Fruit fly (Drosophila melanogaster) whole organism, embryonic: ENCODE results near the gene Rab18.

Source experiments
- Ada2b ChIP-seq: fragments of 200-800 bp; sonication (Bioruptor generic); IDR thresholded peaks from 2 replicates; pipeline ENCODE4 v1.3.6; 2022; ENCODE audit warnings: missing biosample characterization, missing genetic modification characterization
- Asciz ChIP-seq: fragments of 200-800 bp; sonication (Bioruptor generic); optimal IDR thresholded peaks from 2 replicates; lab custom pipeline; 2017; ENCODE audit warnings: missing biosample characterization, mild to moderate bottlenecking, missing genetic modification characterization, missing genetic modification reagents
- Bdp1 ChIP-seq: fragments of 200-800 bp; sonication (Bioruptor generic); optimal IDR thresholded peaks from 3 replicates; lab custom pipeline; 2016; ENCODE audit warnings: missing biosample characterization, missing genetic modification characterization
- CG1024 ChIP-seq: fragments of 200-800 bp; sonication (Bioruptor generic); IDR thresholded peaks from 2 replicates; pipeline ENCODE4 v1.3.6; 2022; ENCODE audit warnings: missing biosample characterization, missing genetic modification characterization
- CG11696 ChIP-seq: fragments of 200-800 bp; sonication (Bioruptor generic); IDR thresholded peaks from 2 replicates; pipeline ENCODE4 v1.3.6; 2022; ENCODE audit warnings: missing biosample characterization, missing genetic modification characterization
- CG11723 ChIP-seq: fragments of 200-800 bp; sonication (Bioruptor generic); optimal IDR thresholded peaks from 2 replicates; lab custom pipeline; 2017; ENCODE audit warnings: missing biosample characterization, mild to moderate bottlenecking, missing genetic modification characterization
- CG12391 ChIP-seq: fragments of 200-800 bp; sonication (Bioruptor generic); optimal IDR thresholded peaks from 3 replicates; lab custom pipeline; 2018; ENCODE audit warnings: missing biosample characterization, mild to moderate bottlenecking, missing genetic modification characterization, moderate library complexity
- CG13894 ChIP-seq: fragments of 200-800 bp; sonication (Bioruptor generic); optimal IDR thresholded peaks from 3 replicates; lab custom pipeline; 2018; ENCODE audit warnings: missing biosample characterization, mild to moderate bottlenecking, missing genetic modification characterization, moderate library complexity
- CG14441 ChIP-seq: fragments of 200-800 bp; sonication (Bioruptor generic); IDR thresholded peaks from 2 replicates; pipeline ENCODE4 v1.3.6; 2022; ENCODE audit warnings: missing biosample characterization, missing genetic modification characterization
- CG17568 ChIP-seq: fragments of 200-800 bp; sonication (Bioruptor generic); optimal IDR thresholded peaks from 2 replicates; lab custom pipeline; 2018; ENCODE audit warnings: missing biosample characterization, mild to moderate bottlenecking, missing genetic modification characterization, moderate library complexity
- CG17612 ChIP-seq: fragments of 200-800 bp; sonication (Bioruptor generic); IDR thresholded peaks from 2 replicates; pipeline ENCODE4 v1.3.6; 2022; ENCODE audit warnings: missing biosample characterization, missing genetic modification characterization
- CG1832 ChIP-seq: fragments of 200-800 bp; sonication (Bioruptor generic); optimal IDR thresholded peaks from 2 replicates; lab custom pipeline; 2017; ENCODE audit warnings: missing biosample characterization, mild to moderate bottlenecking, missing genetic modification characterization, inconsistent platforms
- CG2116 ChIP-seq: fragments of 200-800 bp; sonication (Bioruptor generic); optimal IDR thresholded peaks from 3 replicates; lab custom pipeline; 2018; ENCODE audit warnings: missing biosample characterization, mild to moderate bottlenecking, missing genetic modification characterization
- CG32767 ChIP-seq: fragments of 200-800 bp; sonication (Bioruptor generic); IDR thresholded peaks from 2 replicates; pipeline ENCODE4 v1.3.6; 2022; ENCODE audit warnings: missing biosample characterization, missing genetic modification characterization
- CG3281 ChIP-seq: fragments of 200-800 bp; sonication (Bioruptor generic); optimal IDR thresholded peaks from 3 replicates; lab custom pipeline; 2017; ENCODE audit warnings: missing biosample characterization, mild to moderate bottlenecking, missing genetic modification characterization
- CTCF ChIP-seq: fragments of 200-800 bp; sonication (Bioruptor generic); optimal IDR thresholded peaks from 2 replicates; lab custom pipeline; 2017; ENCODE audit warnings: missing biosample characterization, mild to moderate bottlenecking, missing genetic modification characterization, moderate library complexity
- CkIIα-i1 ChIP-seq: fragments of 200-800 bp; sonication (Bioruptor generic); IDR thresholded peaks from 2 replicates; pipeline ENCODE4 v1.3.6; 2022; ENCODE audit warnings: missing biosample characterization, missing genetic modification characterization
- D19A ChIP-seq: fragments of 200-800 bp; optimal IDR thresholded peaks from 3 replicates; lab custom pipeline; 2019; ENCODE audit warnings: missing biosample characterization, mild to moderate bottlenecking, missing genetic modification characterization, moderate library complexity
- HHEX ChIP-seq: fragments of 200-800 bp; sonication (Bioruptor generic); optimal IDR thresholded peaks from 3 replicates; lab custom pipeline; 2017; ENCODE audit warnings: missing biosample characterization, mild to moderate bottlenecking, missing genetic modification characterization, missing genetic modification reagents
- Hr39 ChIP-seq: fragments of >200 bp; optimal IDR thresholded peaks from 2 replicates; lab custom pipeline; 2017
- Med ChIP-seq: fragments of 200-800 bp; sonication (Bioruptor generic); peaks from one replicate; lab custom pipeline; 2016; ENCODE audit warnings: missing biosample characterization, missing genetic modification characterization, mild to moderate bottlenecking, inconsistent platforms, moderate library complexity
- NC2α ChIP-seq: fragments of 200-800 bp; sonication (Bioruptor generic); optimal IDR thresholded peaks from 2 replicates; lab custom pipeline; 2016; ENCODE audit warnings: missing biosample characterization, missing genetic modification characterization
- Oaz ChIP-seq: fragments of 200-800 bp; sonication (Bioruptor generic); IDR thresholded peaks from 2 replicates; pipeline ENCODE4 v1.3.6; 2022; ENCODE audit warnings: missing biosample characterization, missing genetic modification characterization
- Pdp1 ChIP-seq, 2 experiments: fragments of 200-800 bp; sonication (Bioruptor generic); optimal IDR thresholded peaks; 3 replicates each; lab custom pipeline; 2016; ENCODE audit warnings: missing biosample characterization in 2 of 2, missing genetic modification characterization in 2 of 2, mild to moderate bottlenecking in 1 of 2, moderate library complexity in 1 of 2
- Side ChIP-seq: fragments of 200-800 bp; sonication (Bioruptor generic); optimal IDR thresholded peaks from 2 replicates; lab custom pipeline; 2016; ENCODE audit warnings: missing biosample characterization, missing genetic modification characterization
- Sry-β ChIP-seq: fragments of 200-800 bp; sonication (Bioruptor generic); optimal IDR thresholded peaks from 2 replicates; lab custom pipeline; 2018; ENCODE audit warnings: missing biosample characterization, mild to moderate bottlenecking, missing genetic modification characterization, moderate library complexity
- Trl ChIP-seq, 3 experiments: fragments of >200 bp in 2 of 3; fragments of 200-800 bp in 1 of 3; sonication (Bioruptor generic) in 1 of 3; optimal IDR thresholded peaks; 2 replicates in 1 of 3; 3 replicates in 2 of 3; lab custom pipeline; 2016 to 2017; ENCODE audit warnings: missing biosample characterization in 1 of 3, missing genetic modification characterization in 1 of 3
- abd-A ChIP-seq: fragments of 200-800 bp; sonication (Bioruptor generic); optimal IDR thresholded peaks from 3 replicates; lab custom pipeline; 2019; ENCODE audit warnings: missing biosample characterization, mild to moderate bottlenecking, missing genetic modification characterization, moderate library complexity
- ato ChIP-seq: fragments of 200-800 bp; sonication (Bioruptor generic); IDR thresholded peaks from 2 replicates; pipeline ENCODE4 v1.3.6; 2022; ENCODE audit warnings: missing biosample characterization, missing genetic modification characterization; ENCODE audit not compliant: partially characterized antibody
- bigmax ChIP-seq: fragments of 200-800 bp; sonication (Bioruptor generic); optimal IDR thresholded peaks from 2 replicates; lab custom pipeline; 2018; ENCODE audit warnings: missing biosample characterization, mild to moderate bottlenecking, missing genetic modification characterization
- chinmo ChIP-seq: fragments of 200-800 bp; sonication (Bioruptor generic); IDR thresholded peaks from 4 replicates; pipeline ENCODE4 v1.3.6; 2022; ENCODE audit warnings: missing biosample characterization, missing genetic modification characterization; ENCODE audit not compliant: partially characterized antibody
- crol ChIP-seq: fragments of 200-800 bp; sonication (Bioruptor generic); IDR thresholded peaks from 2 replicates; pipeline ENCODE4 v1.3.6; 2022; ENCODE audit warnings: missing biosample characterization, missing genetic modification characterization
- crp ChIP-seq, 2 experiments: fragments of 200-800 bp; sonication (Bioruptor generic); optimal IDR thresholded peaks; 2 replicates in 1 of 2; 3 replicates in 1 of 2; lab custom pipeline; 2017; ENCODE audit warnings: missing biosample characterization in 2 of 2, missing genetic modification characterization in 2 of 2, mild to moderate bottlenecking in 1 of 2, moderate library complexity in 1 of 2
- ewg ChIP-seq: fragments of 200-800 bp; sonication (Bioruptor generic); optimal IDR thresholded peaks from 3 replicates; lab custom pipeline; 2017; ENCODE audit warnings: mild to moderate bottlenecking, missing biosample characterization, missing genetic modification reagents, missing genetic modification characterization
- gro ChIP-seq: fragments of 200-800 bp; sonication (Bioruptor generic); optimal IDR thresholded peaks from 2 replicates; lab custom pipeline; 2016; ENCODE audit warnings: missing biosample characterization, missing genetic modification characterization
- hth ChIP-seq: fragments of >200 bp; optimal IDR thresholded peaks from 2 replicates; lab custom pipeline; 2017; ENCODE audit warnings: inconsistent platforms
- jigr1 ChIP-seq: fragments of 200-800 bp; sonication (Bioruptor generic); IDR thresholded peaks from 3 replicates; pipeline ENCODE4 v1.3.6; 2022; ENCODE audit warnings: missing biosample characterization, missing genetic modification characterization
- lab ChIP-seq: fragments of 200-800 bp; sonication (Bioruptor generic); optimal IDR thresholded peaks from 3 replicates; lab custom pipeline; 2017; ENCODE audit warnings: missing biosample characterization, missing genetic modification characterization, mild to moderate bottlenecking, moderate library complexity, missing genetic modification reagents
- nom ChIP-seq: fragments of 200-800 bp; sonication (Bioruptor generic); optimal IDR thresholded peaks from 2 replicates; lab custom pipeline; 2017; ENCODE audit warnings: missing biosample characterization, missing genetic modification characterization, mild to moderate bottlenecking, moderate library complexity, missing genetic modification reagents
- pros ChIP-seq: fragments of 200-800 bp; sonication (Bioruptor generic); optimal IDR thresholded peaks from 3 replicates; lab custom pipeline; 2019; ENCODE audit warnings: missing biosample characterization, mild to moderate bottlenecking, missing genetic modification characterization, moderate library complexity
- row ChIP-seq: fragments of 200-800 bp; sonication (Bioruptor generic); IDR thresholded peaks from 3 replicates; pipeline ENCODE4 v1.3.6; 2022; ENCODE audit warnings: missing biosample characterization, missing genetic modification characterization
- sc ChIP-seq, 3 experiments: fragments of >200 bp in 2 of 3; fragments of 200-800 bp in 1 of 3; sonication (Bioruptor generic) in 1 of 3; optimal IDR thresholded peaks; 2 replicates in 2 of 3; 3 replicates in 1 of 3; lab custom pipeline; 2017; ENCODE audit warnings: mild to moderate bottlenecking in 1 of 3, missing biosample characterization in 1 of 3, missing genetic modification characterization in 1 of 3, missing genetic modification reagents in 1 of 3
- tna ChIP-seq: fragments of 200-800 bp; sonication (Bioruptor generic); IDR thresholded peaks from 2 replicates; pipeline ENCODE4 v1.3.6; 2022; ENCODE audit warnings: missing biosample characterization, missing genetic modification characterization; ENCODE audit not compliant: partially characterized antibody
- vvl ChIP-seq: fragments of 200-800 bp; sonication (Bioruptor generic); IDR thresholded peaks from 2 replicates; pipeline ENCODE4 v1.3.6; 2022; ENCODE audit warnings: missing biosample characterization, missing genetic modification characterization

Gene Rab18

dm6 chrX:5661971-5662370, 9.6 kb downstream of the Rab18 start (continued):
- TF ChIP-seq CG11723 = no peak
- no peak for TF ChIP-seq chinmo
- TF ChIP-seq CTCF (GFP tag; lab: Kevin White, UChicago) = peak; percentile 87
- TF ChIP-seq bigmax (GFP tag; lab: Kevin White, UChicago) = no peak
- TF ChIP-seq CG1832 (GFP tag; lab: Kevin White, UChicago) = peak; percentile 34
- TF ChIP-seq pros (GFP tag; lab: Kevin White, UChicago) = no peak

- TF ChIP-seq Oaz (GFP tag; lab: Robert Waterston, UW) = no peak
- TF ChIP-seq Med (GFP tag; lab: Kevin White, UChicago) = peak; percentile 34
- TF ChIP-seq D19A (tag; lab: Kevin White, UChicago) = no peak
- TF ChIP-seq CG13894 (tag; lab: Kevin White, UChicago) = peak; percentile 24
- TF ChIP-seq CG2116 = no peak
- TF ChIP-seq CG17612 (GFP tag; lab: Robert Waterston, UW) = no peak
- peak; percentile 66; the same call in 1 of the 2 replicates for TF ChIP-seq crol (GFP tag; lab: Robert Waterston, UW)
- TF ChIP-seq CG1832 (GFP tag; lab: Kevin White, UChicago) = peak; percentile 39
- peak; percentile 74 for TF ChIP-seq Hr39 (lab: Kevin White, UChicago)
- no peak for TF ChIP-seq Sry-β (GFP tag; lab: Kevin White, UChicago)
- TF ChIP-seq CG3281 (GFP tag; lab: Kevin White, UChicago) = no peak
- no peak for TF ChIP-seq Bdp1 (GFP tag; lab: Kevin White, UChicago)
- TF ChIP-seq CG12391 (tag; lab: Kevin White, UChicago) = no peak
- peak; percentile 10 for TF ChIP-seq abd-A (tag; lab: Kevin White, UChicago)
- no peak for TF ChIP-seq CG11696 (GFP tag; lab: Robert Waterston, UW)
- TF ChIP-seq Trl (optimal IDR thresholded peaks at IDR 0.05; lab: Kevin White, UChicago) = peak in 1 of 2 experiments; percentile 4
- TF ChIP-seq Trl (GFP tag; optimal IDR thresholded peaks at IDR 0.05; lab: Kevin White, UChicago) = no peak
- no peak for TF ChIP-seq Side (GFP tag; lab: Kevin White, UChicago)
- no peak for TF ChIP-seq gro (GFP tag; lab: Kevin White, UChicago)
Measured at dm6 chrX:5649998-5650397, 21.6 kb downstream of the Rab18 start.

- TF ChIP-seq NC2α (GFP tag; lab: Kevin White, UChicago) = no peak
- TF ChIP-seq CG32767 (GFP tag; lab: Robert Waterston, UW) = 0 out of 2 replicates have a peak, but pooled peaks have one; percentile 8
- peak; percentile 60 for TF ChIP-seq ewg (GFP tag; lab: Kevin White, UChicago)
Measured at dm6 chrX:5649387-5649786, 22.2 kb downstream of the Rab18 start.

- TF ChIP-seq jigr1 (GFP tag; lab: Robert Waterston, UW) = 0 out of 3 replicates have a peak, but pooled peaks have one; percentile 45
- TF ChIP-seq Hr39 (lab: Kevin White, UChicago) = no peak
- no peak for TF ChIP-seq sc (optimal IDR thresholded peaks at IDR 0.05; lab: Kevin White, UChicago)
- TF ChIP-seq sc (GFP tag; optimal IDR thresholded peaks at IDR 0.05; lab: Kevin White, UChicago) = peak; percentile 60
- TF ChIP-seq HHEX (GFP tag; lab: Kevin White, UChicago) = peak; percentile 73
- TF ChIP-seq CG14441 (GFP tag; lab: Robert Waterston, UW) = peak; percentile 80
- peak; percentile 80 for TF ChIP-seq CG1024 (GFP tag; lab: Robert Waterston, UW)
- TF ChIP-seq Ada2b (GFP tag; lab: Robert Waterston, UW) = peak; percentile 88
- TF ChIP-seq lab (GFP tag; lab: Kevin White, UChicago) = peak; percentile 90
- peak in 1 of 2 experiments; percentile 32 for TF ChIP-seq crp (GFP tag; optimal IDR thresholded peaks at IDR 0.05; lab: Kevin White, UChicago)
- TF ChIP-seq vvl (GFP tag; lab: Robert Waterston, UW) = peak; percentile 94
- TF ChIP-seq Sry-β (GFP tag; lab: Kevin White, UChicago) = no peak
- no peak for TF ChIP-seq hth (lab: Kevin White, UChicago)
- TF ChIP-seq CG17568 = peak; percentile 66
- peak; percentile 84 for TF ChIP-seq row (GFP tag; lab: Robert Waterston, UW)
- TF ChIP-seq ato (GFP tag; lab: Robert Waterston, UW) = no peak
- TF ChIP-seq Pdp1 (GFP tag; optimal IDR thresholded peaks at IDR 0.05; lab: Kevin White, UChicago) = peak; percentile 86 to 87
- peak; percentile 86 for TF ChIP-seq Asciz (GFP tag; lab: Kevin White, UChicago)
- TF ChIP-seq tna (GFP tag; lab: Robert Waterston, UW) = no peak
- peak; percentile 22; the same call in 1 of the 2 replicates for TF ChIP-seq CkIIα-i1
- peak; percentile 84 for TF ChIP-seq CG12391 (tag; lab: Kevin White, UChicago)
- TF ChIP-seq nom = peak; percentile 26
Measured at dm6 chrX:5648437-5648959, 23.1 kb downstream of the Rab18 start, which contains the start of gene OtopLa. OtopLa (minus strand) TSS chrX:5648487.
